Fruit fly (Drosophila melanogaster): ENCODE measurements around the gene SNF4Agamma.

Gene SNF4Agamma

dm6 chr3R:21118784-21119183 is 21.8 kb upstream of the SNF4Agamma start, which contains the start of gene Bdbt (continued):
- TF ChIP-seq Lhr (GFP tag; optimal IDR thresholded peaks at IDR 0.05) (peak; percentile 40), dm (GFP tag; optimal IDR thresholded peaks at IDR 0.05) (peak; percentile 34), CG43689 (GFP tag; IDR thresholded peaks at IDR 0.05) (no peak), Max (GFP tag; optimal IDR thresholded peaks at IDR 0.05) (peak; percentile 62), CG8388 (GFP tag; optimal IDR thresholded peaks at IDR 0.05) (no peak), Atf6 (GFP tag; IDR thresholded peaks at IDR 0.05) (no peak), CG2712 (tag; optimal IDR thresholded peaks at IDR 0.05) (no peak), gce (GFP tag; IDR thresholded peaks at IDR 0.05) (no peak), Opbp (GFP tag; IDR thresholded peaks at IDR 0.05; ENCODE audit: partially characterized antibody) (peak; percentile 73; the same call in 2 of the 3 replicates), Mes4 (GFP tag; optimal IDR thresholded peaks at IDR 0.05) (no peak), pb (GFP tag; optimal IDR thresholded peaks at IDR 0.05) (no peak), CG8765 (GFP tag; IDR thresholded peaks at IDR 0.05) (no peak), pita (GFP tag; optimal IDR thresholded peaks at IDR 0.05) (no peak), tx (GFP tag; optimal IDR thresholded peaks at IDR 0.05) (no peak), yki (optimal IDR thresholded peaks at IDR 0.05) (no peak), CG5953 (GFP tag; IDR thresholded peaks at IDR 0.05) (no peak), CTCF (GFP tag; optimal IDR thresholded peaks at IDR 0.05) (no peak), Mrtf (GFP tag; IDR thresholded peaks at IDR 0.05) (no peak), Myb (GFP tag; optimal IDR thresholded peaks at IDR 0.05) (peak; percentile 7), gcm (GFP tag; optimal IDR thresholded peaks at IDR 0.05) (no peak), stwl (tag; optimal IDR thresholded peaks at IDR 0.05) (peak; percentile 46), ken (GFP tag; IDR thresholded peaks at IDR 0.05) (no peak), Fer3 (tag; optimal IDR thresholded peaks at IDR 0.05) (peak; percentile 25), schlank (tag; optimal IDR thresholded peaks at IDR 0.05) (no peak), Sox100B (GFP tag; optimal IDR thresholded peaks at IDR 0.05) (no peak), ash1 (GFP tag; optimal IDR thresholded peaks at IDR 0.05) (no peak), kah (GFP tag; optimal IDR thresholded peaks at IDR 0.05) (no peak), Lim3 (GFP tag; IDR thresholded peaks at IDR 0.05) (no peak), slbo (GFP tag; IDR thresholded peaks at IDR 0.05) (peak; percentile 68), corto (GFP tag; optimal IDR thresholded peaks at IDR 0.05) (no peak), CG4424 (GFP tag; optimal IDR thresholded peaks at IDR 0.05) (peak; percentile 3), so (GFP tag; IDR thresholded peaks at IDR 0.05) (no peak), HLH3B (GFP tag; IDR thresholded peaks at IDR 0.05) (peak; percentile 41), HmgZ (tag; optimal IDR thresholded peaks at IDR 0.05) (peak; percentile 73), CG7357 (GFP tag; IDR thresholded peaks at IDR 0.05) (peak; percentile 91), CG1602 (GFP tag; optimal IDR thresholded peaks at IDR 0.05) (peak; percentile 31), CG6689 (GFP tag; IDR thresholded peaks at IDR 0.05) (no peak), maf-S (GFP tag; optimal IDR thresholded peaks at IDR 0.05) (no peak), Nf-YB (GFP tag; optimal IDR thresholded peaks at IDR 0.05) (no peak), phol (tag; optimal IDR thresholded peaks at IDR 0.05) (peak; percentile 35), scrt (GFP tag; optimal IDR thresholded peaks at IDR 0.05) (no peak), YL-1 (GFP tag; optimal IDR thresholded peaks at IDR 0.05) (no peak), CG30020 (tag; optimal IDR thresholded peaks at IDR 0.05) (peak; percentile 68), CG10274 (GFP tag; optimal IDR thresholded peaks at IDR 0.05) (no peak), CG12391 (tag; optimal IDR thresholded peaks at IDR 0.05) (no peak), NC2α (GFP tag; optimal IDR thresholded peaks at IDR 0.05) (no peak), Antp (GFP tag; optimal IDR thresholded peaks at IDR 0.05) (peak; percentile 39), NK7.1 (GFP tag; optimal IDR thresholded peaks at IDR 0.05) (no peak), H2.0 (GFP tag; IDR thresholded peaks at IDR 0.05) (peak; percentile 11; the same call in 1 of the 2 replicates), Chrac-16 (GFP tag; optimal IDR thresholded peaks at IDR 0.05) (peak; percentile 9), grau (tag; optimal IDR thresholded peaks at IDR 0.05) (no peak), CG31365 (tag; optimal IDR thresholded peaks at IDR 0.05) (no peak), CG15696 (tag; optimal IDR thresholded peaks at IDR 0.05) (no peak), CG11696 (GFP tag; IDR thresholded peaks at IDR 0.05) (no peak)
